Fruit fly (Drosophila melanogaster) whole organism, prepupa: ENCODE measurements around the gene CG14817.
A peak's percentile ranks its signal among the peaks of the same experiment; 100 is the strongest.

ENCODE experiments used
- CG10631 ChIP-seq: fragments of 200-800 bp; sonication (Bioruptor generic); optimal IDR thresholded peaks from 2 replicates; lab custom pipeline; 2016; ENCODE audit warnings: missing biosample characterization, missing genetic modification characterization
- CG10669 ChIP-seq: fragments of 200-800 bp; sonication (Bioruptor generic); optimal IDR thresholded peaks from 3 replicates; lab custom pipeline; 2018; ENCODE audit warnings: missing biosample characterization, mild to moderate bottlenecking, missing genetic modification characterization, moderate library complexity
- CG1621 ChIP-seq: fragments of 200-800 bp; sonication (Bioruptor generic); optimal IDR thresholded peaks from 3 replicates; lab custom pipeline; 2018; ENCODE audit warnings: missing biosample characterization, mild to moderate bottlenecking, missing genetic modification characterization
- CG31627 ChIP-seq: fragments of 200-800 bp; sonication (Bioruptor generic); optimal IDR thresholded peaks from 3 replicates; lab custom pipeline; 2016; ENCODE audit warnings: missing biosample characterization, missing genetic modification characterization
- CG34406 ChIP-seq: fragments of 200-800 bp; sonication (Bioruptor generic); optimal IDR thresholded peaks from 3 replicates; lab custom pipeline; 2016; ENCODE audit warnings: missing biosample characterization, missing genetic modification characterization
- CG3919 ChIP-seq: fragments of 200-800 bp; sonication (Bioruptor generic); optimal IDR thresholded peaks from 3 replicates; lab custom pipeline; 2016; ENCODE audit warnings: missing biosample characterization, missing genetic modification characterization
- CG6163 ChIP-seq: fragments of 200-800 bp; sonication (Bioruptor generic); IDR thresholded peaks from 3 replicates; pipeline ENCODE4 v1.3.6; 2022; ENCODE audit warnings: missing biosample characterization, missing genetic modification characterization
- CG6276 ChIP-seq: fragments of 200-800 bp; sonication (Bioruptor generic); optimal IDR thresholded peaks from 2 replicates; lab custom pipeline; 2017; ENCODE audit warnings: missing biosample characterization, mild to moderate bottlenecking, missing genetic modification characterization
- CG6792 ChIP-seq: fragments of 200-800 bp; sonication (Bioruptor generic); optimal IDR thresholded peaks from 3 replicates; lab custom pipeline; 2016; ENCODE audit warnings: missing biosample characterization, missing genetic modification characterization
- CG6808 ChIP-seq: fragments of 200-800 bp; sonication (Bioruptor generic); optimal IDR thresholded peaks from 3 replicates; lab custom pipeline; 2017; ENCODE audit warnings: missing biosample characterization, missing genetic modification characterization, mild to moderate bottlenecking, moderate library complexity, missing genetic modification reagents
- CG6854 ChIP-seq: fragments of 200-800 bp; sonication (Bioruptor generic); optimal IDR thresholded peaks from 2 replicates; lab custom pipeline; 2017; ENCODE audit warnings: missing biosample characterization, mild to moderate bottlenecking, missing genetic modification characterization
- CG7368 ChIP-seq: fragments of 200-800 bp; sonication (Bioruptor generic); optimal IDR thresholded peaks from 3 replicates; lab custom pipeline; 2016; ENCODE audit warnings: missing biosample characterization, missing genetic modification characterization
- CG8119 ChIP-seq: fragments of 200-800 bp; sonication (Bioruptor generic); IDR thresholded peaks from 3 replicates; pipeline ENCODE4 v1.3.6; 2022; ENCODE audit warnings: missing biosample characterization, missing genetic modification characterization
- CG8319 ChIP-seq: fragments of 200-800 bp; sonication (Bioruptor generic); optimal IDR thresholded peaks from 3 replicates; lab custom pipeline; 2016; ENCODE audit warnings: missing biosample characterization, missing genetic modification characterization
- CG8632 ChIP-seq: fragments of 200-800 bp; sonication (Bioruptor generic); optimal IDR thresholded peaks from 3 replicates; lab custom pipeline; 2016; ENCODE audit warnings: missing biosample characterization, missing genetic modification characterization
- CG9139 ChIP-seq: fragments of 200-800 bp; sonication (Bioruptor generic); optimal IDR thresholded peaks from 3 replicates; lab custom pipeline; 2017; ENCODE audit warnings: missing biosample characterization, mild to moderate bottlenecking, missing genetic modification characterization
- Eip75B ChIP-seq: fragments of 200-800 bp; sonication (Bioruptor generic); optimal IDR thresholded peaks from 3 replicates; lab custom pipeline; 2016; ENCODE audit warnings: missing biosample characterization, missing genetic modification characterization
- Eip78C ChIP-seq: fragments of 200-800 bp; sonication (Bioruptor generic); peaks from one replicate; lab custom pipeline; 2016; ENCODE audit warnings: missing biosample characterization, missing genetic modification characterization
- Ets21C ChIP-seq: fragments of 200-800 bp; sonication (Bioruptor generic); optimal IDR thresholded peaks from 3 replicates; lab custom pipeline; 2016; ENCODE audit warnings: missing biosample characterization, missing genetic modification characterization
- Hr38 ChIP-seq: sonication (Bioruptor generic); optimal IDR thresholded peaks from 2 replicates; lab custom pipeline; 2016; ENCODE audit warnings: missing biosample characterization, missing genetic modification characterization
- Hr39 ChIP-seq: fragments of 200-800 bp; sonication (Bioruptor generic); optimal IDR thresholded peaks from 2 replicates; lab custom pipeline; 2016; ENCODE audit warnings: missing biosample characterization, missing genetic modification characterization
- Hr4 ChIP-seq: fragments of 200-800 bp; sonication (Bioruptor generic); optimal IDR thresholded peaks from 3 replicates; lab custom pipeline; 2016; ENCODE audit warnings: missing biosample characterization, missing genetic modification characterization
- Met ChIP-seq: fragments of 200-800 bp; sonication (Bioruptor generic); optimal IDR thresholded peaks from 3 replicates; lab custom pipeline; 2016; ENCODE audit warnings: missing biosample characterization, missing genetic modification characterization
- OdsH ChIP-seq: fragments of 200-800 bp; sonication (Bioruptor generic); optimal IDR thresholded peaks from 3 replicates; lab custom pipeline; 2016; ENCODE audit warnings: missing biosample characterization, missing genetic modification characterization
- Smox ChIP-seq: fragments of 200-800 bp; sonication (Bioruptor generic); optimal IDR thresholded peaks from 3 replicates; lab custom pipeline; 2016; ENCODE audit warnings: missing biosample characterization, missing genetic modification characterization
- Sox14 ChIP-seq: fragments of 200-800 bp; sonication (Bioruptor generic); optimal IDR thresholded peaks from 3 replicates; lab custom pipeline; 2016; ENCODE audit warnings: missing biosample characterization, missing genetic modification characterization
- achi ChIP-seq: fragments of 200-800 bp; sonication (Bioruptor generic); optimal IDR thresholded peaks from 3 replicates; lab custom pipeline; 2016; ENCODE audit warnings: missing biosample characterization, missing genetic modification characterization
- cyc ChIP-seq: fragments of 200-800 bp; sonication (Bioruptor generic); optimal IDR thresholded peaks from 3 replicates; lab custom pipeline; 2016; ENCODE audit warnings: missing biosample characterization, missing genetic modification characterization
- dac ChIP-seq: fragments of 200-800 bp; sonication (Bioruptor generic); optimal IDR thresholded peaks from 2 replicates; lab custom pipeline; 2017; ENCODE audit warnings: missing biosample characterization, mild to moderate bottlenecking, missing genetic modification characterization
- dsx ChIP-seq: fragments of 200-800 bp; optimal IDR thresholded peaks from 3 replicates; lab custom pipeline; 2019; ENCODE audit warnings: missing biosample characterization, mild to moderate bottlenecking, missing genetic modification characterization, moderate library complexity; ENCODE audit not compliant: poor library complexity, severe bottlenecking
- eg ChIP-seq: fragments of 200-800 bp; sonication (Bioruptor generic); IDR thresholded peaks from 3 replicates; pipeline ENCODE4 v1.3.6; 2022; ENCODE audit warnings: missing biosample characterization, missing genetic modification characterization
- esn ChIP-seq: fragments of 200-800 bp; sonication (Bioruptor generic); optimal IDR thresholded peaks from 2 replicates; lab custom pipeline; 2016; ENCODE audit warnings: missing biosample characterization, mild to moderate bottlenecking, missing genetic modification characterization, moderate library complexity
- fd59A ChIP-seq: fragments of 200-800 bp; sonication (Bioruptor generic); optimal IDR thresholded peaks from 2 replicates; lab custom pipeline; 2017; ENCODE audit warnings: missing biosample characterization, mild to moderate bottlenecking, missing genetic modification characterization, missing genetic modification reagents
- lz ChIP-seq: fragments of 200-800 bp; sonication (Bioruptor generic); optimal IDR thresholded peaks from 3 replicates; lab custom pipeline; 2016; ENCODE audit warnings: missing biosample characterization, missing genetic modification characterization
- salr ChIP-seq, 2 experiments: fragments of 200-800 bp; sonication (Bioruptor generic); optimal IDR thresholded peaks; 3 replicates each; lab custom pipeline; 2016 to 2018; ENCODE audit warnings: missing biosample characterization in 2 of 2, missing genetic modification characterization in 2 of 2, mild to moderate bottlenecking in 1 of 2
- svp ChIP-seq: fragments of 200-800 bp; sonication (Bioruptor generic); peaks from one replicate; lab custom pipeline; 2016; ENCODE audit warnings: missing biosample characterization, missing genetic modification characterization
- topi ChIP-seq: fragments of 200-800 bp; sonication (Bioruptor generic); optimal IDR thresholded peaks from 3 replicates; lab custom pipeline; 2016; ENCODE audit warnings: missing biosample characterization, missing genetic modification characterization

Gene CG14817

DNA sequence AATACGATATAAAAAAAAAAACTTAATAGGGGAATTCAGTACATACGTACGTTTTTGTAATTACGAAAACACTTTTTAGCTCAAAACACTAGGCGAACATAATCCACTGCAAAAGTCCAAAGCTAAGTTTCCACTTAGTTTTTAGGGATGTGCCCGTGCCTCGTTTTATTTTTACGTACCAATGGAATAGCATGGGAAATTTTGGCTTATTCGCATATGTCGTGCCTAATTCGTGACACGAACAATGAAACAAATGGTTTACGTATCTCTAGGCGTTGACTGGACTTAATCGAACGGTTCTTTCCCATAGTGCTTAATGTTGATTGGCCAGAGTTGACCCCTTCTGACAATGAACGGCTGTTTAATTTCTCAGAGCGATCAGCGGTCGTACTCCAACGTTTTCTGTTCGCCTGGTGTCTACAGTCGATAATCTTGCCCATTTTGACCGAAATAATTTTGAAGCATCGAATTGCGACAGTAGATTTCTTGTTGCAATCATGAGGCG, 2.6 kb upstream of the CG14817 start, which contains the start of gene CG14818 (continued):
- TF ChIP-seq CG6163 (GFP tag; lab: Robert Waterston, UW) = peak; percentile 66
- TF ChIP-seq CG6808 = no peak
- peak; percentile 45 for TF ChIP-seq CG1621 (tag; lab: Kevin White, UChicago)
- TF ChIP-seq lz (GFP tag; lab: Kevin White, UChicago) = peak; percentile 64
- no peak for TF ChIP-seq Eip75B
- TF ChIP-seq CG6854 (GFP tag; lab: Kevin White, UChicago) = peak; percentile 20
- peak; percentile 55 for TF ChIP-seq Sox14 (GFP tag; lab: Kevin White, UChicago)
- peak; percentile 79 for TF ChIP-seq eg
- no peak for TF ChIP-seq Ets21C (GFP tag; lab: Kevin White, UChicago)
- peak; percentile 63 for TF ChIP-seq cyc (GFP tag; lab: Kevin White, UChicago)
- no peak for TF ChIP-seq CG8319 (GFP tag; lab: Kevin White, UChicago)
- TF ChIP-seq CG9139 (GFP tag; lab: Kevin White, UChicago) = no peak
- no peak for TF ChIP-seq fd59A (GFP tag; lab: Kevin White, UChicago)
- peak; percentile 39 for TF ChIP-seq dac (GFP tag; lab: Kevin White, UChicago)
- TF ChIP-seq svp (GFP tag; lab: Kevin White, UChicago) = peak; percentile 96
- peak; percentile 64 for TF ChIP-seq Smox (GFP tag; lab: Kevin White, UChicago)
- TF ChIP-seq CG7368 (GFP tag; lab: Kevin White, UChicago) = peak; percentile 18

DNA sequence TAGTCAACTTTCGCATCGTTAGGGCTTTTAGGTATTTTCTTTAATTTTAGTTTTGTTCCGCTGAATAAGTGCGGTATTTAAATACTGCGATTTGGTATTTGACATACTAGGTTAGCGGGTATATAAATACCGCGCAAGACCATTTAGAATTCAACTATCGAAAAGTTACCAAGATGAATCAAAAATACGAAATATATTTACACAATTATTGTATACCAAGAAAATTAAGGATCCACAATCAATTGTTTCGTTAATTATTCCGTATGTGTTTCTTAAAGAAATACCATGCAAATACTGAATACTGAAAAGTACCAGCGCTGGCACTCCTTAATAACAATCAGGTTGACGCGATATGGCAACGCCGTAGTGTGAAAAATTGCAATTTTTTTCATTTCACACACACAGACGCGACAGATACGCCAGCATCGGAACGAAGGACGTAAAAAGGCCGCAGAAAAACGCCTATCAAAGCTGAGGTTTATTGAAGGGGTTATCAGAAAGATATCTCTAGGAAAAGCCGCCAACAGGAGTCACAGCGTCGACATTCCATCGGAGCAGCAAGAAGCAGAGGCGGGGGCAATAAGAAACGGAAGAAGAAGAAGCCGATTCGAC, 3.4 kb downstream of the CG14817 start, which contains the start of the genes Pgam5 and Vps26:
TSS of gene Pgam5 (minus strand) at position 51 of the 612 bp plus-strand sequence.
TSS of gene Vps26 (plus strand) at position 339 of the 612 bp plus-strand sequence.
- TF ChIP-seq CG8319 (GFP tag; lab: Kevin White, UChicago) (no peak), svp (GFP tag; lab: Kevin White, UChicago) (peak; percentile 76), lz (GFP tag; lab: Kevin White, UChicago) (no peak), Eip78C (peak; percentile 27), CG6854 (GFP tag; lab: Kevin White, UChicago) (no peak)

DNA sequence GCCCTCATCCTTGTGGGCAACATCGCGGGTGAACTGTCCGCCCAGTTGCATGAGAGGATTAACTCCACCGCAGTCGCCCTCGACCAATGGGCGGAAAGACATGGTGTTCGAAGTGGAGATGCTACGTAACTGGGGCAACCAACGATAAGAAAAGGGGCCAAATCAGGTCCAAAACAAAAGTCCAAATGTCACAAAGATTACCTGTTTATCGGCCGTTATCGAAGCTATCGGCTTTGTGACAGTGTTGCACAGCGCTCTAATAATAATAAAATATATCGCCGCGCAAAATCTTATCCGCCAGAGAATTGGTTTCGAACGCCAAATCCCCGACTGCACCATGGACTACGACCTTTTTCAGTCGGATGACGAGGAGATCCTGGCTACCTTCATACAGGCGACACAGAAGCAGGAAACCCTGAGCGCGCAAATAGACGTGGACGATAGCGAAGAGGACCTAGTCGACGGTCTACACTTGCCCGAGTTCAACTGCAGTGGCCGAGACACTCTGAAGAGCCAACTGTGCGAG, 8.4 kb downstream of the CG14817 start, which contains the start of the genes CG14803 and Pex5:
TSS of gene CG14803 (plus strand) at position 285 of the 526 bp plus-strand sequence.
TSS of gene Pex5 (minus strand) at position 476 of the 526 bp plus-strand sequence.
- peak; percentile 26 for TF ChIP-seq Eip78C
- peak; percentile 92 for TF ChIP-seq svp (GFP tag; lab: Kevin White, UChicago)
- TF ChIP-seq Hr38 = no peak
- TF ChIP-seq esn (GFP tag; lab: Kevin White, UChicago) = peak; percentile 20

DNA sequence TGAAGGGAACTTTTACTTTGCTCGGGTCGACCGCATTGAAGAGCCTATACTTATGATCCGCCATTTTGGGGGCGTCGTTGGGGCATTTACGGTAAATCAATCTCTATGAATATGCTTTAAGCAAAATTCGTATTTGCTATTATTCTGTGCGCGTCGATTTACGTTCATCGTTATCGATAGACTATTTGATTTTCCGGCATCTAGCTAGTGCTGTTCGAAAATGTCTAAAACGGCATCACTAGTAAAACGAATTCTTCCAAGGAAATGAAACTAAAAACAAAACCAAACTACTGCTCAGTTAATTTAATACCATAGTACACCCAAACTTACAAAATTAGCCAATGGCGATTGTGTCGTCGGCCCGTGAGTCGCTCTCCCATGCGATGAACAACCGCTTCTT, 11.4 kb downstream of the CG14817 start, which contains the start of the genes Gcna and MED18:
TSS of gene Gcna (minus strand) at position 163 of the 400 bp plus-strand sequence.
TSS of gene MED18 (plus strand) at position 237 of the 400 bp plus-strand sequence.
- TF ChIP-seq Hr38 (no peak), CG6276 (GFP tag; lab: Kevin White, UChicago) (no peak), achi (GFP tag; lab: Kevin White, UChicago) (no peak), CG10669 (GFP tag; lab: Kevin White, UChicago) (no peak), CG7368 (GFP tag; lab: Kevin White, UChicago) (no peak), Met (GFP tag; lab: Kevin White, UChicago) (no peak), CG8632 (GFP tag; lab: Kevin White, UChicago) (no peak), Hr39 (GFP tag; lab: Kevin White, UChicago) (no peak), Hr4 (no peak), CG31627 (GFP tag; lab: Kevin White, UChicago) (no peak), CG6163 (GFP tag; lab: Robert Waterston, UW) (no peak)

DNA sequence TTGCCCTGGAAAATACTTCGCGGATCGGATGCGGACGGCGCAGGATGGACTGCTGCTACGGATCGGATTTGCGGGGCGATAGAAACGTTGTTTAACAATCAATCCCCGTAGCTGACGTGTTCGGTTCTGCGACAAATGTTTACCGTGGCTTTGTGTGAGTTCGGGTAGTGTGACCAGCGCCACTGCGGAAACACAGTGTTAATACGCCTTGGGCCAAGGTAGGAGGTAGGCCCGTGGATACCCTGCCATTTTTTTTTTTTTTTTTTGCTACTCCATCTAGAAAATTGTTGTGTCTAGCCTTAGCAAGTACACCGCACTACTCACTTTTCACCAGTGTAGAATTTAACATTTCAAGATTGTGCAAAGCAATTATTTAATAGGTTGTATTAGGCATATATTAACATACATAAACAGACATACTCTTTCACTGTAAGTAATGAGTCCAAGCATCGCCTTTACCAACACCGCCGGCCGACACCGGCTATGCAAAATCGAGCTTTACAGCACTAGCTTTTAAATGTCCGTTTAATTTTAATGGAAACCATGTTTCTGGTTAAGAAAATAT, 15.4 kb downstream of the CG14817 start, which contains the start of gene deltaCOP:
TSS of gene deltaCOP (minus strand) at position 171 of the 565 bp plus-strand sequence.
- peak; percentile 85 for TF ChIP-seq CG8632 (GFP tag; lab: Kevin White, UChicago)
- TF ChIP-seq CG10631 (GFP tag; lab: Kevin White, UChicago) = no peak
- peak; percentile 82 for TF ChIP-seq CG6163 (GFP tag; lab: Robert Waterston, UW)
- TF ChIP-seq CG3919 (GFP tag; lab: Kevin White, UChicago) = peak; percentile 87
- peak; percentile 93 for TF ChIP-seq Sox14 (GFP tag; lab: Kevin White, UChicago)
- no peak for TF ChIP-seq Met (GFP tag; lab: Kevin White, UChicago)
- no peak for TF ChIP-seq dac (GFP tag; lab: Kevin White, UChicago)
- TF ChIP-seq CG8119 (GFP tag; lab: Robert Waterston, UW) = peak; percentile 73; the same call in 2 of the 3 replicates
- TF ChIP-seq Ets21C (GFP tag; lab: Kevin White, UChicago) = peak; percentile 89
- TF ChIP-seq CG34406 = peak; percentile 83
- TF ChIP-seq Eip78C = peak; percentile 97
- TF ChIP-seq CG6808 = no peak
- TF ChIP-seq salr (GFP tag; optimal IDR thresholded peaks at IDR 0.05; lab: Kevin White, UChicago) = no peak
- TF ChIP-seq CG6854 (GFP tag; lab: Kevin White, UChicago) = peak; percentile 16
- peak; percentile 74 for TF ChIP-seq fd59A (GFP tag; lab: Kevin White, UChicago)
- TF ChIP-seq CG7368 (GFP tag; lab: Kevin White, UChicago) = peak; percentile 77
- TF ChIP-seq OdsH (GFP tag; lab: Kevin White, UChicago) = no peak
- peak; percentile 90 for TF ChIP-seq Hr39 (GFP tag; lab: Kevin White, UChicago)
- TF ChIP-seq topi (GFP tag; lab: Kevin White, UChicago) = peak; percentile 90
- TF ChIP-seq CG6792 (GFP tag; lab: Kevin White, UChicago) = peak; percentile 88
- TF ChIP-seq dsx (GFP tag; lab: Kevin White, UChicago) = peak; percentile 59
- TF ChIP-seq Eip75B = peak; percentile 89
- no peak for TF ChIP-seq CG10669 (GFP tag; lab: Kevin White, UChicago)
